Fruit fly (Drosophila melanogaster): Measurements from ENCODE around the gene colt.
A peak's percentile ranks its signal among the peaks of the same experiment; 100 is the strongest.

The colt gene

DNA sequence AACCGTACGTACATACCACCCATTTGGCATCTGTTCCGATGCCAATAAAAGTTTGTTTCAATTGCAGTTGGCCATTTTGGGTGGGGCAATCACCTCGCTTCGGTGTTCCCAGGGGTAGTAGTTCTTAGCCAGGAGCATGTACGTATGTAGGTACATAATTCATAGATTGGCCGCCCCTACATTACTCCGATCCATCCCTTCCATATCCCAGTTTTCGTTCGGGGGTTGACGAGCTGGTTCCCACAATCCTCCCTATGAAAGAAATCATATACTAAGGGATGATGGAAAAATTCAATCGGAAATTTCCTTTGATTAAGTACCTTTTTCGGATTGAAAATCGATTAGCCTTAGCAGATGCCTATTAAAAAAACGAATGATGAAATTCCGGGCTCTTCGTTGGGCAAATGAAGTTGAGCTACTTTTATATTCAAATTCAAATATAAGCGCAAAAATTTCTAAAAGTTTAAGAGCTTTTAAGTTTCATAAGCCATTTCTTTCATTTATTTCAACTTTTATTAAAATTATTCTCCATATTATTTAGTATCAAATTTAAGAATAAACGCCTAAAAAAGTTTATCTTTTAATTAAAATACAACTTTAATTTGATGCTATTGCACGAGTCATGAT is 11.8 kb downstream of the colt start (continued):
- TF ChIP-seq CG3163 (GFP tag; optimal IDR thresholded peaks at IDR 0.05) (no peak), Hr51 (GFP tag; optimal IDR thresholded peaks at IDR 0.05) (no peak), CG7839 (tag; optimal IDR thresholded peaks at IDR 0.05) (no peak), Atf-2 (GFP tag; optimal IDR thresholded peaks at IDR 0.05) (no peak), CG10979 (tag; optimal IDR thresholded peaks at IDR 0.05) (no peak), ap (GFP tag; IDR thresholded peaks at IDR 0.05) (no peak), CG3726 (GFP tag; IDR thresholded peaks at IDR 0.05) (no peak), trh (GFP tag; optimal IDR thresholded peaks at IDR 0.05) (no peak), al (GFP tag; IDR thresholded peaks at IDR 0.05) (no peak), Doc3 (GFP tag; IDR thresholded peaks at IDR 0.05; ENCODE audit: partially characterized antibody) (no peak), odd (GFP tag; optimal IDR thresholded peaks at IDR 0.05) (no peak), jigr1 (GFP tag; IDR thresholded peaks at IDR 0.05) (no peak), Med (GFP tag) (peak; percentile 70), CG10654 (GFP tag; optimal IDR thresholded peaks at IDR 0.05) (no peak), Bgb (GFP tag; IDR thresholded peaks at IDR 0.05; ENCODE audit: partially characterized antibody) (no peak), Hand (GFP tag; optimal IDR thresholded peaks at IDR 0.05) (no peak), chif (GFP tag; optimal IDR thresholded peaks at IDR 0.05) (no peak), CG4282 (GFP tag; optimal IDR thresholded peaks at IDR 0.05) (no peak), Hmr (GFP tag; optimal IDR thresholded peaks at IDR 0.05) (no peak), dan (GFP tag; IDR thresholded peaks at IDR 0.05) (no peak), E2f2 (GFP tag; IDR thresholded peaks at IDR 0.05) (peak; percentile 75), CG6272 (GFP tag; IDR thresholded peaks at IDR 0.05) (no peak), CG15514 (GFP tag; optimal IDR thresholded peaks at IDR 0.05) (peak; percentile 37), corto (GFP tag; optimal IDR thresholded peaks at IDR 0.05) (peak; percentile 9), Opbp (GFP tag; IDR thresholded peaks at IDR 0.05; ENCODE audit: partially characterized antibody) (no peak), Abd-B (GFP tag; optimal IDR thresholded peaks at IDR 0.05) (no peak), prd (optimal IDR thresholded peaks at IDR 0.05) (no peak), prd (GFP tag; IDR thresholded peaks at IDR 0.05) (no peak), caup (GFP tag; optimal IDR thresholded peaks at IDR 0.05; ENCODE audit: severe bottlenecking) (no peak), CG12155 (GFP tag; optimal IDR thresholded peaks at IDR 0.05) (no peak), CG18619 (GFP tag; optimal IDR thresholded peaks at IDR 0.05) (no peak), br (optimal IDR thresholded peaks at IDR 0.05) (no peak), vvl (GFP tag; IDR thresholded peaks at IDR 0.05) (peak; percentile 14; the same call in 1 of the 2 replicates), pita (GFP tag; optimal IDR thresholded peaks at IDR 0.05) (no peak), CG10565 (GFP tag; optimal IDR thresholded peaks at IDR 0.05) (no peak), ATbp (GFP tag; optimal IDR thresholded peaks at IDR 0.05) (no peak), klu (GFP tag; IDR thresholded peaks at IDR 0.05) (no peak), CG4328 (GFP tag; optimal IDR thresholded peaks at IDR 0.05) (no peak), Sry-β (GFP tag; optimal IDR thresholded peaks at IDR 0.05) (no peak), vnd (GFP tag; IDR thresholded peaks at IDR 0.05; ENCODE audit: partially characterized antibody) (no peak), Deaf1 (tag; optimal IDR thresholded peaks at IDR 0.05) (no peak), Scr (GFP tag; IDR thresholded peaks at IDR 0.05; ENCODE audit: partially characterized antibody) (no peak), Mad (GFP tag; optimal IDR thresholded peaks at IDR 0.05) (no peak), tio (GFP tag; optimal IDR thresholded peaks at IDR 0.05) (no peak), HmgD (GFP tag; optimal IDR thresholded peaks at IDR 0.05) (no peak), CG17385 (GFP tag; optimal IDR thresholded peaks at IDR 0.05) (no peak), vfl (GFP tag; optimal IDR thresholded peaks at IDR 0.05) (no peak), CG9797 (GFP tag; optimal IDR thresholded peaks at IDR 0.05) (no peak), exex (tag; optimal IDR thresholded peaks at IDR 0.05) (no peak), kni (GFP tag; optimal IDR thresholded peaks at IDR 0.05) (peak; percentile 48)
